Worm (Caenorhabditis elegans) whole organism, early embryonic: Measurements from ENCODE around the gene Y82E9BR.18.

Experiments used
- B0310.2 ChIP-seq: sonication (generic microtip); optimal IDR thresholded peaks from 2 replicates; lab custom pipeline; 2016; ENCODE audit warnings: mild to moderate bottlenecking, missing genetic modification characterization, missing compliant biosample characterization
- F13C5.2 ChIP-seq: sonication (generic microtip); optimal IDR thresholded peaks from 2 replicates; lab custom pipeline; 2017; ENCODE audit warnings: mild to moderate bottlenecking, missing genetic modification characterization, inconsistent platforms, missing compliant biosample characterization
- aly-1 ChIP-seq: sonication (generic microtip); optimal IDR thresholded peaks from 2 replicates; lab custom pipeline; 2016; ENCODE audit warnings: missing genetic modification characterization, missing compliant biosample characterization
- ama-1 ChIP-seq: fragments of 150-350 bp; optimal IDR thresholded peaks from 2 replicates; lab custom pipeline; 2014
- ceh-13 ChIP-seq: fragments of 200-800 bp; sonication (Bioruptor generic); optimal IDR thresholded peaks from 2 replicates; lab custom pipeline; 2018; ENCODE audit warnings: mild to moderate bottlenecking, missing genetic modification characterization, missing compliant biosample characterization
- ceh-36 ChIP-seq: sonication (generic microtip); optimal IDR thresholded peaks from 2 replicates; lab custom pipeline; 2016; ENCODE audit warnings: missing genetic modification characterization, inconsistent platforms, missing compliant biosample characterization
- flt-1 ChIP-seq: fragments of 200-800 bp; sonication (Bioruptor generic); IDR thresholded peaks from 2 replicates; pipeline ENCODE4 v1.3.6; 2022; ENCODE audit warnings: missing genetic modification characterization, missing compliant biosample characterization
- hmbx-1 ChIP-seq: sonication (generic microtip); optimal IDR thresholded peaks from 2 replicates; lab custom pipeline; 2016; ENCODE audit warnings: mild to moderate bottlenecking, missing genetic modification characterization, missing compliant biosample characterization
- hmg-4 ChIP-seq: fragments of 200-800 bp; sonication (Bioruptor generic); optimal IDR thresholded peaks from 2 replicates; lab custom pipeline; 2018; ENCODE audit warnings: mild to moderate bottlenecking, missing genetic modification characterization, missing compliant biosample characterization
- hnd-1 ChIP-seq: sonication (generic microtip); optimal IDR thresholded peaks from 2 replicates; lab custom pipeline; 2016; ENCODE audit warnings: missing genetic modification characterization, missing compliant biosample characterization
- pes-1 ChIP-seq: fragments of 200-800 bp; sonication (Bioruptor generic); IDR thresholded peaks from 2 replicates; pipeline ENCODE4 v1.3.6; 2022; ENCODE audit warnings: missing genetic modification reagents, missing genetic modification characterization, missing compliant biosample characterization
- scrt-1 ChIP-seq: fragments of 200-800 bp; sonication (Bioruptor generic); IDR thresholded peaks from 2 replicates; pipeline ENCODE4 v1.3.6; 2022; ENCODE audit warnings: missing genetic modification characterization, missing compliant biosample characterization
- sea-1 ChIP-seq: fragments of 200-800 bp; sonication (Bioruptor generic); conservative IDR thresholded peaks from 2 replicates; pipeline ENCODE4 v1.3.6; 2022; ENCODE audit warnings: missing genetic modification characterization, missing compliant biosample characterization
- tbx-11 ChIP-seq: fragments of 200-800 bp; sonication (Bioruptor generic); IDR thresholded peaks from 2 replicates; pipeline ENCODE4 v1.3.6; 2022; ENCODE audit warnings: missing genetic modification characterization, missing compliant biosample characterization
- tbx-37 ChIP-seq: fragments of 200-800 bp; sonication (Bioruptor generic); conservative IDR thresholded peaks from 2 replicates; pipeline ENCODE4 v1.3.6; 2022; ENCODE audit warnings: missing genetic modification reagents, missing genetic modification characterization, missing compliant biosample characterization
- tra-4 ChIP-seq: sonication (generic microtip); optimal IDR thresholded peaks from 2 replicates; lab custom pipeline; 2017; ENCODE audit warnings: missing genetic modification characterization, missing compliant biosample characterization

Y82E9BR.18 gene

DNA sequence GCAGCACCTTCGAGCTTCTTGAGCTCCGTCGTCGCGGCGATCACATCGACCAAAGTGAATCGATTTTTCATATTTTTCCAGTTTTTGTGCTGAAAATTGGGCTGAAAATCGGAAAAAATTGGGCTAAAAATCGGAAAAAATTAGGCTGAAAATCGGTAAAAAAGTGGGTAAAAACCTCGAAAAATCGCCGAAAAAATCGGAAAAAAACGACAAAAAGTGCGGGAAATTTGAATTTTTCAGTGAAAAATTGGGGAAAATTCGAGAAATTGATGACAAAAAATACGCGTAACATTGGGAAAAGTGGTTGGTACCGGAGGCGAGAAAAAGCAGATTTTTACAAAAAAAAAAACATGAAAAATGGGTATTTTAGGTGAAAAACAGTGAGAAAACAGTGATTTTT is at the start of gene Y82E9BR.18:
TSS of gene Y82E9BR.18 (minus strand) at position 101 of the 400 bp plus-strand sequence.
- TF ChIP-seq hmbx-1 = no peak
- TF ChIP-seq B0310.2 (tag; lab: Kevin White, UChicago) = no peak

DNA sequence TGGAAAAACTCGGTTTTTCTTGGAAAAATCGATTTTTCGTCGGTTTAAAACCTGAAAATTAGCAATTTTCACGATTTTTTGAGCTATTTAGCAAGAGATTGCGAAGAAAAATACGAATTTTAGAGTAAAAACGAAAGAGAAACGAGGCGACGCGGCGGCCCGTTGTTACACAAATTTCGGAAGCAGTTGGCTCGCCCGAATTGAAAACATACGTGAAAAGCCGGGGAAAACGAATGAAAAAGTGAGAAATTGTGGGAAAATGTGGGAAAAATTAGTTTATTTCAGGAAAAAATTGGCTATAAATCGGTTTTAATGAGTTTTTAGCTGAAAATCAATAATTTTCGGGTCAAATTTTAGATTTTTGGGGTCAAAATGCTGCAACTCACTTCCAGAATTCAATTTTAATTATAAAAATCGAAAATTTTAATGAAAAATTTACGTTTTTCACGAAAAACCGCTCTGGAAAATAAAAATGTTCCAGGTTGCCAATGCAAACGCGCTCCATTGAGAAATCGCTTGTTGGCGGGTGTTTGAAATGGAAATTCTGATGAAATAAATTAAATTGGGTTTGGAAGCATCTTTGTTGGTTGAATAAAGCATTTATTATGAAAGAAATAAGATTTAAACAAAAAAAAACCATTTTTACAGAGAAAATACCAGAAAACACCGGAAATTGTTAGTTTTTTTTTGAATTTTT is 49.6 kb upstream of the Y82E9BR.18 start, which contains the start of gene snf-6:
TSS of gene snf-6 (minus strand) at position 51 of the 697 bp plus-strand sequence.
- TF ChIP-seq tbx-37 (GFP tag; lab: Robert Waterston, UW) (no peak), sea-1 (GFP tag; lab: Robert Waterston, UW) (no peak), pes-1 (GFP tag; lab: Robert Waterston, UW) (no peak), ceh-13 (GFP tag; lab: Kevin White, UChicago) (no peak), F13C5.2 (tag; lab: Kevin White, UChicago) (no peak), hnd-1 (no peak), ama-1 (lab: Kevin White, UChicago) (no peak), scrt-1 (GFP tag; lab: Robert Waterston, UW) (no peak), aly-1 (tag; lab: Kevin White, UChicago) (no peak), tbx-11 (GFP tag; lab: Robert Waterston, UW) (no peak), flt-1 (GFP tag; lab: Robert Waterston, UW) (no peak), ceh-36 (tag; lab: Kevin White, UChicago) (no peak), B0310.2 (tag; lab: Kevin White, UChicago) (no peak), hmbx-1 (no peak), tra-4 (tag; lab: Kevin White, UChicago) (no peak), hmg-4 (GFP tag; lab: Kevin White, UChicago) (no peak)

DNA sequence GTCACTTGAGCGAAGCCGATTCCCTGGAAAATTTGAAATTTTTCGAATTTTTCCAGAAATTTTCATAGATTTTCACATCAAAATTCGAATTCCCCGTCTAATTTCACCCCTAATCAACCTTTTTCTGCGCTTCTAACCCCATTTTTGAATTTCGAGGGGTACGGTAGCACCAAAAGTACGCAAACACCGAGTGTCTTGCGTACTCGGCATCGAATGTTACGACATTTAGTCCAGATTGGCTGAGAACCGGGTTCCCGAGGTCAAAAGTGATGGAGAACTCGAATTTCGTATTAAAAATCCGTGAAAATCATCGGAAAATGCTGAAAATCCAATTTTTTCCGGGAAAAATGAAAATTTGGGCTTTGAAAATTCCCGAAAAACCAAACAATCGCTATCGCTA is 45.1 kb upstream of the Y82E9BR.18 start:
- TF ChIP-seq aly-1 (tag; lab: Kevin White, UChicago) (no peak), ama-1 (lab: Kevin White, UChicago) (no peak), B0310.2 (tag; lab: Kevin White, UChicago) (no peak), hmbx-1 (no peak)

- TF ChIP-seq hmg-4 (GFP tag; lab: Kevin White, UChicago) (no peak), B0310.2 (tag; lab: Kevin White, UChicago) (no peak), scrt-1 (GFP tag; lab: Robert Waterston, UW) (no peak), tbx-11 (GFP tag; lab: Robert Waterston, UW) (no peak), ama-1 (lab: Kevin White, UChicago) (no peak), aly-1 (tag; lab: Kevin White, UChicago) (no peak)
These were observed 36.6 kb upstream of the Y82E9BR.18 start for ce11 chrIII:1519906-1520305.

- no peak for TF ChIP-seq flt-1 (GFP tag; lab: Robert Waterston, UW)
- no peak for TF ChIP-seq hmbx-1
- no peak for TF ChIP-seq hmg-4 (GFP tag; lab: Kevin White, UChicago)
- no peak for TF ChIP-seq ceh-36 (tag; lab: Kevin White, UChicago)
- no peak for TF ChIP-seq tbx-11 (GFP tag; lab: Robert Waterston, UW)
- TF ChIP-seq ceh-13 (GFP tag; lab: Kevin White, UChicago) = no peak
- no peak for TF ChIP-seq tra-4 (tag; lab: Kevin White, UChicago)
- no peak for TF ChIP-seq tbx-37 (GFP tag; lab: Robert Waterston, UW)
- no peak for TF ChIP-seq aly-1 (tag; lab: Kevin White, UChicago)
These were observed 34.6 kb upstream of the Y82E9BR.18 start, which contains the start of gene tmem-120 for ce11 chrIII:1517893-1518292. Gene tmem-120 (minus strand): TSS chrIII:1517993.

DNA sequence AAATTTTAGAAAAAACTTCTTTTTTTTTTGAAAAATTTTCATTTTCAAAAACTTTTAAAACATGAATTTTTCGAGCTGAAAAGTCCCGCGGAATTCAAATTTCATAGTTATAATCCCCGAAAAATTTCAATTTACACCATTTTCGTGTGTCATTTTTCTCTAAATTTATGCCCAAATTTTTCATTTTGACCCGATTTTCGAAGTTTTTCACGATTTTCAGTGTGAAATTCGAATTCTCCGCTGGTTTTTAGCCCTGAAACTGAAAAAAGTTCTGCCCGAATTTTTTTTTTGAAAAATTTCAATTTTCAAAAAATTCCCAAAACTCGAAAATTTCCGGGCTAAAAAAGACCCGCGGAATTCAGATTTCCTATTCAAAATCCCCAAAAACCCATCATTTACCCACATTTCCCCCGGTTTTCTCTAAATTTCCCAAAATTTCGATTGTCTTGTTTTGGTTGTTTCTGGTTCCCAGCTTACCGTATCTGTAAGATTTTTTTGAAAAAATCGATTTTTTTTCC is 25.5 kb upstream of the Y82E9BR.18 start:
- TF ChIP-seq ceh-36 (tag; lab: Kevin White, UChicago) = no peak
- no peak for TF ChIP-seq tra-4 (tag; lab: Kevin White, UChicago)
- TF ChIP-seq tbx-37 (GFP tag; lab: Robert Waterston, UW) = no peak
- TF ChIP-seq B0310.2 (tag; lab: Kevin White, UChicago) = no peak
- TF ChIP-seq hmg-4 (GFP tag; lab: Kevin White, UChicago) = no peak
- no peak for TF ChIP-seq tbx-11 (GFP tag; lab: Robert Waterston, UW)
- TF ChIP-seq ceh-13 (GFP tag; lab: Kevin White, UChicago) = no peak

ce11 chrIII:1508244-1508643 is 24.9 kb upstream of the Y82E9BR.18 start:
- TF ChIP-seq scrt-1 (GFP tag; lab: Robert Waterston, UW) (no peak), ceh-36 (tag; lab: Kevin White, UChicago) (no peak), F13C5.2 (tag; lab: Kevin White, UChicago) (no peak), ama-1 (lab: Kevin White, UChicago) (no peak), sea-1 (GFP tag; lab: Robert Waterston, UW) (no peak), hmbx-1 (no peak)

DNA sequence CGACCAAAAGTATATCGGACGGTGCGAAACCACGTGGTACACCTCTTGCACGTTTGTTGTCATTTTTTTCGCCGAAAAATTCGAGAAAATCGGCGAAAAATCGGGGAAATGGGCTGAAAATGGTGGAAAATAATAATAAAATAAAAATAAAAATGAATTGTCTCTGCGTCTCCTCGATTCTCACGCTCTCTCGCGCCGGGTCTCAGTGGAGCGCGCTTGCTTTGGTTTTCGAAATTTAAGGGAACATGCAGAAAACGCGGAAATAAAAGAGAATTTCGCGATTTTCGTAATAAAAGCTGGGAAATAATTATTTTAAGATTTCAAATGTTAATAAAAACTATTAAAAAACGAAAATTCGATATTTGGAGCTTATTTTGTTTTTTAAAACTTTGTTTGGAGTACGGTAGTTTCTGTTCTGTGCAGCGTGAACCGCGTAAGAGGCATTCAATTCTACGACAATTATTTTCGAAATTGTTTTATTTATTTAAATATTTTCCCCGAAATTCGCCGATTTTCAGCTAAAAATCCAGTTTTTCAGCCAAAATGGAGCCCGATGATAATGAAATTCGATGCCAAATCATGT is 12.6 kb upstream of the Y82E9BR.18 start, which contains the start of the genes ave-1 and M01G5.1:
TSS of gene ave-1 (minus strand) at position 113 of the 583 bp plus-strand sequence.
TSS of gene M01G5.1 (plus strand) at position 539 of the 583 bp plus-strand sequence.
- TF ChIP-seq tbx-37 (GFP tag; lab: Robert Waterston, UW) (no peak), hnd-1 (no peak), tra-4 (tag; lab: Kevin White, UChicago) (no peak), sea-1 (GFP tag; lab: Robert Waterston, UW) (no peak), F13C5.2 (tag; lab: Kevin White, UChicago) (no peak), aly-1 (tag; lab: Kevin White, UChicago) (no peak), ama-1 (lab: Kevin White, UChicago) (no peak), tbx-11 (GFP tag; lab: Robert Waterston, UW) (no peak), ceh-13 (GFP tag; lab: Kevin White, UChicago) (no peak)
